1 fruit fly cellular context compared by ENCODE assay signal in genomic region chr2L:19452535-19453317, dm6.
TF ChIP-seq lines count a peak whose summit lies in the region.

No protein-coding gene starts in this region.

TF ChIP-seq in whole organism, embryonic, 481 proteins besides CTCF, POLR2A, EP300 and RAD21 (continued from another document and continues in another):
- TF ChIP-seq CG9876 (GFP tag; optimal IDR thresholded peaks at IDR 0.05; lab: Kevin White, UChicago) (no peak), psq (GFP tag; optimal IDR thresholded peaks at IDR 0.05; lab: Kevin White, UChicago) (no peak), CG9817 (tag; optimal IDR thresholded peaks at IDR 0.05; lab: Kevin White, UChicago) (no peak), repo (GFP tag; optimal IDR thresholded peaks at IDR 0.05; lab: Kevin White, UChicago) (no peak), CG3407 (GFP tag; optimal IDR thresholded peaks at IDR 0.05; lab: Kevin White, UChicago) (no peak), CG1529 (GFP tag; optimal IDR thresholded peaks at IDR 0.05; lab: Kevin White, UChicago) (no peak), CG12219 (GFP tag; optimal IDR thresholded peaks at IDR 0.05; lab: Kevin White, UChicago) (no peak), nau (GFP tag; optimal IDR thresholded peaks at IDR 0.05; lab: Kevin White, UChicago) (no peak), YL-1 (GFP tag; optimal IDR thresholded peaks at IDR 0.05; lab: Kevin White, UChicago) (no peak), ewg (GFP tag; optimal IDR thresholded peaks at IDR 0.05; lab: Kevin White, UChicago) (peak; percentile 87), Gsc (GFP tag; IDR thresholded peaks at IDR 0.05; lab: Robert Waterston, UW) (no peak), ara (GFP tag; IDR thresholded peaks at IDR 0.05; lab: Robert Waterston, UW) (no peak), zen2 (GFP tag; IDR thresholded peaks at IDR 0.05; lab: Robert Waterston, UW; ENCODE audit: partially characterized antibody) (no peak; the same call in 2 of the 3 replicates), tx (GFP tag; optimal IDR thresholded peaks at IDR 0.05; lab: Kevin White, UChicago) (no peak), bab2 (GFP tag; optimal IDR thresholded peaks at IDR 0.05; lab: Kevin White, UChicago) (no peak), dan (GFP tag; IDR thresholded peaks at IDR 0.05; lab: Robert Waterston, UW) (no peak), CG7928 (GFP tag; optimal IDR thresholded peaks at IDR 0.05; lab: Kevin White, UChicago) (no peak), eve (GFP tag; optimal IDR thresholded peaks at IDR 0.05; lab: Kevin White, UChicago) (no peak), kay (GFP tag; optimal IDR thresholded peaks at IDR 0.05; lab: Kevin White, UChicago) (no peak), Atf3 (GFP tag; optimal IDR thresholded peaks at IDR 0.05; lab: Kevin White, UChicago) (no peak), CG30431 (GFP tag; optimal IDR thresholded peaks at IDR 0.05; lab: Kevin White, UChicago) (no peak), vnd (GFP tag; IDR thresholded peaks at IDR 0.05; lab: Robert Waterston, UW; ENCODE audit: partially characterized antibody) (no peak), CG34422 (GFP tag; IDR thresholded peaks at IDR 0.05; lab: Robert Waterston, UW) (peak; percentile 96; the same call in 2 of the 3 replicates), wek (GFP tag; optimal IDR thresholded peaks at IDR 0.05; lab: Kevin White, UChicago) (no peak), CG3065 (GFP tag; optimal IDR thresholded peaks at IDR 0.05; lab: Kevin White, UChicago) (no peak), Chrac-16 (GFP tag; optimal IDR thresholded peaks at IDR 0.05; lab: Kevin White, UChicago) (peak; percentile 10), CG7963 (GFP tag; IDR thresholded peaks at IDR 0.05; lab: Robert Waterston, UW; ENCODE audit: partially characterized antibody) (0 out of 3 replicates have a peak, but pooled peaks have one; percentile 17), CG31388 (GFP tag; optimal IDR thresholded peaks at IDR 0.05; lab: Kevin White, UChicago) (no peak), CG2129 (GFP tag; IDR thresholded peaks at IDR 0.05; lab: Robert Waterston, UW; ENCODE audit: partially characterized antibody) (no peak), CG16815 (GFP tag; optimal IDR thresholded peaks at IDR 0.05; lab: Kevin White, UChicago) (no peak), CG12659 (GFP tag; optimal IDR thresholded peaks at IDR 0.05; lab: Kevin White, UChicago) (no peak), Sin3A (optimal IDR thresholded peaks at IDR 0.05; lab: Kevin White, UChicago) (no peak), p53 (GFP tag; optimal IDR thresholded peaks at IDR 0.05; lab: Kevin White, UChicago) (peak; percentile 8), Pdp1 (GFP tag; optimal IDR thresholded peaks at IDR 0.05; lab: Kevin White, UChicago) (peak; percentile 22 to 51), CG12236 (GFP tag; optimal IDR thresholded peaks at IDR 0.05; lab: Kevin White, UChicago) (no peak), NC2β (GFP tag; optimal IDR thresholded peaks at IDR 0.05; lab: Kevin White, UChicago) (no peak), danr (GFP tag; IDR thresholded peaks at IDR 0.05; lab: Robert Waterston, UW) (no peak), CG10959 (GFP tag; IDR thresholded peaks at IDR 0.05; lab: Robert Waterston, UW) (no peak), CG17912 (GFP tag; optimal IDR thresholded peaks at IDR 0.05; lab: Kevin White, UChicago) (no peak), CG8478 (optimal IDR thresholded peaks at IDR 0.05; lab: Kevin White, UChicago) (no peak), ro (GFP tag; IDR thresholded peaks at IDR 0.05; lab: Robert Waterston, UW) (no peak), emc (GFP tag; optimal IDR thresholded peaks at IDR 0.05; lab: Kevin White, UChicago) (no peak), da (GFP tag; optimal IDR thresholded peaks at IDR 0.05; lab: Kevin White, UChicago) (no peak), CG7839 (tag; optimal IDR thresholded peaks at IDR 0.05; lab: Kevin White, UChicago) (peak; percentile 32), BtbVII (GFP tag; optimal IDR thresholded peaks at IDR 0.05; lab: Kevin White, UChicago) (no peak), Oli (tag; optimal IDR thresholded peaks at IDR 0.05; lab: Kevin White, UChicago) (no peak), az2 (GFP tag; optimal IDR thresholded peaks at IDR 0.05; lab: Kevin White, UChicago) (peak; percentile 22), CG43689 (GFP tag; IDR thresholded peaks at IDR 0.05; lab: Robert Waterston, UW) (no peak), Hmx (GFP tag; optimal IDR thresholded peaks at IDR 0.05; lab: Kevin White, UChicago) (no peak), Optix (GFP tag; IDR thresholded peaks at IDR 0.05; lab: Robert Waterston, UW) (no peak), dimm (GFP tag; IDR thresholded peaks at IDR 0.05; lab: Robert Waterston, UW) (no peak), ftz-f1 (GFP tag; optimal IDR thresholded peaks at IDR 0.05; lab: Kevin White, UChicago) (no peak), CG18764 (GFP tag; optimal IDR thresholded peaks at IDR 0.05; lab: Kevin White, UChicago) (no peak), Asciz (GFP tag; optimal IDR thresholded peaks at IDR 0.05; lab: Kevin White, UChicago) (no peak), gro (GFP tag; optimal IDR thresholded peaks at IDR 0.05; lab: Kevin White, UChicago) (peak; percentile 8), dati (GFP tag; IDR thresholded peaks at IDR 0.05; lab: Robert Waterston, UW) (no peak), HmgD (GFP tag; optimal IDR thresholded peaks at IDR 0.05; lab: Kevin White, UChicago) (no peak), CG8765 (GFP tag; IDR thresholded peaks at IDR 0.05; lab: Robert Waterston, UW) (no peak), CG15514 (GFP tag; optimal IDR thresholded peaks at IDR 0.05; lab: Kevin White, UChicago) (no peak), Hr3 (GFP tag; optimal IDR thresholded peaks at IDR 0.05; lab: Kevin White, UChicago) (peak; percentile 21), hkb (optimal IDR thresholded peaks at IDR 0.05; lab: Kevin White, UChicago) (no peak), hkb (GFP tag; IDR thresholded peaks at IDR 0.05; lab: Robert Waterston, UW) (peak; percentile 24; the same call in 1 of the 2 replicates), Mes4 (GFP tag; optimal IDR thresholded peaks at IDR 0.05; lab: Kevin White, UChicago) (no peak), Nf-YC (tag; optimal IDR thresholded peaks at IDR 0.05; lab: Kevin White, UChicago) (no peak), CG13894 (tag; optimal IDR thresholded peaks at IDR 0.05; lab: Kevin White, UChicago) (no peak), unpg (GFP tag; optimal IDR thresholded peaks at IDR 0.05; lab: Kevin White, UChicago) (peak; percentile 23), row (GFP tag; IDR thresholded peaks at IDR 0.05; lab: Robert Waterston, UW) (peak; percentile 73), CG7786 (GFP tag; optimal IDR thresholded peaks at IDR 0.05; lab: Kevin White, UChicago) (no peak), CG3726 (GFP tag; IDR thresholded peaks at IDR 0.05; lab: Robert Waterston, UW) (no peak), ham (GFP tag; IDR thresholded peaks at IDR 0.05; lab: Robert Waterston, UW) (no peak), dysf (GFP tag; IDR thresholded peaks at IDR 0.05; lab: Robert Waterston, UW) (peak; percentile 54; the same call in 2 of the 3 replicates), kni (GFP tag; optimal IDR thresholded peaks at IDR 0.05; lab: Kevin White, UChicago) (no peak), toy (GFP tag; IDR thresholded peaks at IDR 0.05; lab: Robert Waterston, UW) (no peak), jigr1 (GFP tag; IDR thresholded peaks at IDR 0.05; lab: Robert Waterston, UW) (no peak), CG11695 (GFP tag; IDR thresholded peaks at IDR 0.05; lab: Robert Waterston, UW) (no peak), CG17802 (tag; optimal IDR thresholded peaks at IDR 0.05; lab: Kevin White, UChicago) (no peak), gfzf (GFP tag; optimal IDR thresholded peaks at IDR 0.05; lab: Kevin White, UChicago) (no peak), ato (GFP tag; IDR thresholded peaks at IDR 0.05; lab: Robert Waterston, UW; ENCODE audit: partially characterized antibody) (no peak), fu2 (GFP tag; optimal IDR thresholded peaks at IDR 0.05; lab: Kevin White, UChicago) (no peak), Adf1 (GFP tag; IDR thresholded peaks at IDR 0.05; lab: Robert Waterston, UW) (peak; percentile 66; the same call in 1 of the 2 replicates), gsb (GFP tag; IDR thresholded peaks at IDR 0.05; lab: Robert Waterston, UW) (no peak), CrebB (tag; optimal IDR thresholded peaks at IDR 0.05; lab: Kevin White, UChicago) (no peak), CG1603 (tag; optimal IDR thresholded peaks at IDR 0.05; lab: Kevin White, UChicago) (no peak), inv (GFP tag; IDR thresholded peaks at IDR 0.05; lab: Robert Waterston, UW; ENCODE audit: partially characterized antibody) (no peak), CG16863 (GFP tag; optimal IDR thresholded peaks at IDR 0.05; lab: Kevin White, UChicago) (no peak), sens (GFP tag; lab: Kevin White, UChicago) (peak; percentile 74), CG11696 (GFP tag; IDR thresholded peaks at IDR 0.05; lab: Robert Waterston, UW) (no peak), ssp (GFP tag; IDR thresholded peaks at IDR 0.05; lab: Robert Waterston, UW) (no peak), Poxn (GFP tag; IDR thresholded peaks at IDR 0.05; lab: Robert Waterston, UW) (no peak), Taf1 (GFP tag; IDR thresholded peaks at IDR 0.05; lab: Robert Waterston, UW) (no peak), Neu2 (GFP tag; optimal IDR thresholded peaks at IDR 0.05; lab: Kevin White, UChicago; ENCODE audit: borderline replicate concordance) (no peak), ems (GFP tag; optimal IDR thresholded peaks at IDR 0.05; lab: Kevin White, UChicago) (peak; percentile 1), sqz (GFP tag; optimal IDR thresholded peaks at IDR 0.05; lab: Kevin White, UChicago) (peak; percentile 80), gcm2 (GFP tag; optimal IDR thresholded peaks at IDR 0.05; lab: Kevin White, UChicago) (no peak), ab (GFP tag; optimal IDR thresholded peaks at IDR 0.05; lab: Kevin White, UChicago) (no peak), CG10147 (GFP tag; optimal IDR thresholded peaks at IDR 0.05; lab: Kevin White, UChicago) (no peak), sd (tag; optimal IDR thresholded peaks at IDR 0.05; lab: Kevin White, UChicago) (peak; percentile 30), vvl (GFP tag; IDR thresholded peaks at IDR 0.05; lab: Robert Waterston, UW) (0 out of 2 replicates have a peak, but pooled peaks have one; percentile 30), ap (GFP tag; IDR thresholded peaks at IDR 0.05; lab: Robert Waterston, UW) (no peak), CG11247 (GFP tag; IDR thresholded peaks at IDR 0.05; lab: Robert Waterston, UW) (no peak), CG3995 (GFP tag; optimal IDR thresholded peaks at IDR 0.05; lab: Kevin White, UChicago) (no peak), PHDP (tag; optimal IDR thresholded peaks at IDR 0.05; lab: Kevin White, UChicago) (no peak), CG18476 (GFP tag; optimal IDR thresholded peaks at IDR 0.05; lab: Kevin White, UChicago) (no peak), CG6765 (GFP tag; optimal IDR thresholded peaks at IDR 0.05; lab: Kevin White, UChicago) (no peak), disco-r (GFP tag; optimal IDR thresholded peaks at IDR 0.05; lab: Kevin White, UChicago) (no peak), CG12769 (tag; optimal IDR thresholded peaks at IDR 0.05; lab: Kevin White, UChicago) (no peak), sens-2 (GFP tag; IDR thresholded peaks at IDR 0.05; lab: Robert Waterston, UW) (no peak), nmo (GFP tag; optimal IDR thresholded peaks at IDR 0.05; lab: Kevin White, UChicago) (no peak), CG10366 (GFP tag; IDR thresholded peaks at IDR 0.05; lab: Robert Waterston, UW) (no peak), slou (GFP tag; optimal IDR thresholded peaks at IDR 0.05; lab: Kevin White, UChicago) (no peak), CG31365 (tag; optimal IDR thresholded peaks at IDR 0.05; lab: Kevin White, UChicago) (no peak), CG10654 (GFP tag; optimal IDR thresholded peaks at IDR 0.05; lab: Kevin White, UChicago) (no peak), ranshi (GFP tag; IDR thresholded peaks at IDR 0.05; lab: Robert Waterston, UW) (peak; percentile 45; the same call in 1 of the 2 replicates), Ets65A (GFP tag; lab: Kevin White, UChicago) (peak; percentile 93), cad (GFP tag; optimal IDR thresholded peaks at IDR 0.05; lab: Kevin White, UChicago) (no peak), CG15073 (GFP tag; optimal IDR thresholded peaks at IDR 0.05; lab: Kevin White, UChicago) (no peak), Scr (GFP tag; IDR thresholded peaks at IDR 0.05; lab: Robert Waterston, UW; ENCODE audit: partially characterized antibody) (no peak; the same call in 1 of the 2 replicates), sima (GFP tag; optimal IDR thresholded peaks at IDR 0.05; lab: Kevin White, UChicago) (no peak), Eip74EF (GFP tag; optimal IDR thresholded peaks at IDR 0.05; lab: Kevin White, UChicago) (no peak), wor (GFP tag; IDR thresholded peaks at IDR 0.05; lab: Robert Waterston, UW) (no peak), lmd (GFP tag; IDR thresholded peaks at IDR 0.05; lab: Robert Waterston, UW) (peak; percentile 56; the same call in 1 of the 2 replicates), nerfin-1 (tag; optimal IDR thresholded peaks at IDR 0.05; lab: Kevin White, UChicago) (peak; percentile 97), Side (GFP tag; optimal IDR thresholded peaks at IDR 0.05; lab: Kevin White, UChicago) (no peak), zfh1 (GFP tag; IDR thresholded peaks at IDR 0.05; lab: Robert Waterston, UW) (no peak), CG30403 (GFP tag; optimal IDR thresholded peaks at IDR 0.05; lab: Kevin White, UChicago) (peak; percentile 25), CG4424 (GFP tag; optimal IDR thresholded peaks at IDR 0.05; lab: Kevin White, UChicago) (no peak), CG17359 (tag; optimal IDR thresholded peaks at IDR 0.05; lab: Kevin White, UChicago) (peak; percentile 41), gem (tag; optimal IDR thresholded peaks at IDR 0.05; lab: Kevin White, UChicago) (peak; percentile 44), Dref (GFP tag; IDR thresholded peaks at IDR 0.05; lab: Robert Waterston, UW) (no peak), CG14965 (GFP tag; optimal IDR thresholded peaks at IDR 0.05; lab: Kevin White, UChicago; ENCODE audit: borderline replicate concordance) (no peak), CG4617 (GFP tag; optimal IDR thresholded peaks at IDR 0.05; lab: Kevin White, UChicago; ENCODE audit: borderline replicate concordance) (no peak), CG2712 (tag; optimal IDR thresholded peaks at IDR 0.05; lab: Kevin White, UChicago) (no peak), sug (tag; optimal IDR thresholded peaks at IDR 0.05; lab: Kevin White, UChicago) (no peak), CG18599 (GFP tag; optimal IDR thresholded peaks at IDR 0.05; lab: Kevin White, UChicago) (peak; percentile 32), CG10565 (GFP tag; optimal IDR thresholded peaks at IDR 0.05; lab: Kevin White, UChicago) (no peak), scrt (GFP tag; optimal IDR thresholded peaks at IDR 0.05; lab: Kevin White, UChicago) (no peak), Rx (GFP tag; IDR thresholded peaks at IDR 0.05; lab: Robert Waterston, UW) (no peak; the same call in 1 of the 2 replicates)
